Fruit fly (Drosophila melanogaster) whole organism, wandering third instar larva: ENCODE data around the gene Top3beta.

ENCODE experiments used
- Abd-B ChIP-seq: fragments of >200 bp; optimal IDR thresholded peaks from 2 replicates; lab custom pipeline; 2017; ENCODE audit warnings: missing biosample characterization, missing genetic modification characterization
- CG9705 ChIP-seq: fragments of 200-800 bp; sonication (Bioruptor generic); optimal IDR thresholded peaks from 2 replicates; lab custom pipeline; 2018; ENCODE audit warnings: missing biosample characterization, mild to moderate bottlenecking, missing genetic modification characterization
- CrebA ChIP-seq: fragments of 200-800 bp; sonication (Bioruptor generic); optimal IDR thresholded peaks from 2 replicates; lab custom pipeline; 2016; ENCODE audit warnings: missing biosample characterization, mild to moderate bottlenecking, missing genetic modification characterization, borderline replicate concordance
- GATAd ChIP-seq: sonication (Bioruptor generic); optimal IDR thresholded peaks from 2 replicates; lab custom pipeline; 2016; ENCODE audit warnings: missing biosample characterization, missing genetic modification characterization
- HLH106 ChIP-seq: fragments of 200-800 bp; optimal IDR thresholded peaks from 3 replicates; lab custom pipeline; 2019; ENCODE audit warnings: missing biosample characterization, mild to moderate bottlenecking, missing genetic modification characterization, moderate library complexity
- Hr78 ChIP-seq: fragments of >200 bp; optimal IDR thresholded peaks from 2 replicates; lab custom pipeline; 2017; ENCODE audit warnings: missing biosample characterization, missing genetic modification characterization
- Hr83 ChIP-seq: fragments of 200-300 bp; sonication (Bioruptor generic); optimal IDR thresholded peaks from 2 replicates; lab custom pipeline; 2016; ENCODE audit warnings: missing biosample characterization, mild to moderate bottlenecking, missing genetic modification characterization, moderate library complexity; ENCODE audit not compliant: poor library complexity, severe bottlenecking
- Jra ChIP-seq: sonication (Bioruptor generic); optimal IDR thresholded peaks from 2 replicates; lab custom pipeline; 2016; ENCODE audit warnings: missing biosample characterization, missing genetic modification characterization
- Mio ChIP-seq: sonication (Bioruptor generic); optimal IDR thresholded peaks from 2 replicates; lab custom pipeline; 2016; ENCODE audit warnings: missing biosample characterization, missing genetic modification characterization
- Myc ChIP-seq: fragments of >200 bp; optimal IDR thresholded peaks from 2 replicates; lab custom pipeline; 2017
- N ChIP-seq: fragments of >200 bp; optimal IDR thresholded peaks from 2 replicates; lab custom pipeline; 2018; ENCODE audit warnings: missing biosample characterization, missing external identifiers, missing genetic modification characterization
- OdsH ChIP-seq: fragments of 200-800 bp; sonication (Bioruptor generic); optimal IDR thresholded peaks from 2 replicates; lab custom pipeline; 2016; ENCODE audit warnings: missing biosample characterization, mild to moderate bottlenecking, missing genetic modification characterization
- Rel ChIP-seq, 2 experiments: fragments of 200-800 bp; sonication (Bioruptor generic) in 1 of 2; optimal IDR thresholded peaks; 2 replicates in 1 of 2; 3 replicates in 1 of 2; lab custom pipeline; 2016 to 2019; ENCODE audit warnings: mild to moderate bottlenecking in 2 of 2, missing biosample characterization in 2 of 2, missing genetic modification characterization in 2 of 2, moderate library complexity in 1 of 2
- Sp1 ChIP-seq: fragments of 200-800 bp; sonication (Bioruptor generic); optimal IDR thresholded peaks from 3 replicates; lab custom pipeline; 2019; ENCODE audit warnings: missing biosample characterization, mild to moderate bottlenecking, missing genetic modification characterization, moderate library complexity
- Vsx2 ChIP-seq: fragments of 200-300, 225-300 bp; sonication (Bioruptor generic); optimal IDR thresholded peaks from 2 replicates; lab custom pipeline; 2018; ENCODE audit warnings: missing biosample characterization, missing genetic modification characterization; ENCODE audit not compliant: partially characterized antibody
- br ChIP-seq: fragments of 200-800 bp; sonication (Bioruptor generic); optimal IDR thresholded peaks from 2 replicates; lab custom pipeline; 2016; ENCODE audit warnings: missing biosample characterization, missing genetic modification characterization
- dl ChIP-seq, 2 experiments: fragments of 175-275, 200-275 bp in 1 of 2; fragments of 200-275 bp in 1 of 2; sonication (Bioruptor generic); optimal IDR thresholded peaks; lab custom pipeline; 2018; ENCODE audit warnings: mild to moderate bottlenecking in 2 of 2, missing biosample characterization in 2 of 2, missing genetic modification characterization in 2 of 2, moderate library complexity in 2 of 2; ENCODE audit not compliant: partially characterized antibody in 2 of 2, insufficient read depth in 1 of 2
- dsf ChIP-seq: sonication (Bioruptor generic); optimal IDR thresholded peaks from 2 replicates; lab custom pipeline; 2016; ENCODE audit warnings: missing biosample characterization, missing genetic modification characterization, borderline replicate concordance
- ey ChIP-seq: fragments of 200-800 bp; sonication (Bioruptor generic); optimal IDR thresholded peaks from 2 replicates; lab custom pipeline; 2016; ENCODE audit warnings: missing biosample characterization, missing genetic modification characterization
- foxo ChIP-seq, 2 experiments: fragments of 200-800 bp; sonication (Bioruptor generic); optimal IDR thresholded peaks; 2 replicates in 1 of 2; 3 replicates in 1 of 2; lab custom pipeline; 2016 to 2017; ENCODE audit warnings: missing biosample characterization in 2 of 2, missing genetic modification characterization in 2 of 2
- fru ChIP-seq: fragments of 200-800 bp; sonication (Bioruptor generic); optimal IDR thresholded peaks from 3 replicates; lab custom pipeline; 2016; ENCODE audit warnings: missing biosample characterization, mild to moderate bottlenecking, missing genetic modification characterization
- h ChIP-seq: fragments of 200-800 bp; sonication (Bioruptor generic); optimal IDR thresholded peaks from 3 replicates; lab custom pipeline; 2016; ENCODE audit warnings: missing biosample characterization, mild to moderate bottlenecking, missing genetic modification characterization
- psq ChIP-seq: fragments of 200-800 bp; sonication (Bioruptor generic); optimal IDR thresholded peaks from 3 replicates; lab custom pipeline; 2017; ENCODE audit warnings: missing biosample characterization, mild to moderate bottlenecking, missing genetic modification characterization, moderate library complexity
- rgr ChIP-seq: fragments of 200-800 bp; sonication (Bioruptor generic); optimal IDR thresholded peaks from 3 replicates; lab custom pipeline; 2016; ENCODE audit warnings: missing biosample characterization, mild to moderate bottlenecking, missing genetic modification characterization
- sv ChIP-seq: fragments of 200-800 bp; sonication (Bioruptor generic); optimal IDR thresholded peaks from 3 replicates; lab custom pipeline; 2016; ENCODE audit warnings: missing biosample characterization, missing genetic modification characterization
- usp ChIP-seq: fragments of >200 bp; optimal IDR thresholded peaks from 2 replicates; lab custom pipeline; 2017; ENCODE audit warnings: missing biosample characterization, missing genetic modification characterization
- woc ChIP-seq: sonication (Bioruptor generic); optimal IDR thresholded peaks from 2 replicates; lab custom pipeline; 2016; ENCODE audit warnings: missing biosample characterization, mild to moderate bottlenecking, missing genetic modification characterization

The Top3beta gene

dm6 chrX:6308852-6309251 is 21.1 kb upstream of the Top3beta start, which contains the start of gene CG15894:
Gene CG15894 (plus strand): TSS chrX:6309212.
- TF ChIP-seq CG9705 (GFP tag; lab: Kevin White, UChicago), result no peak
- peak; percentile 6 for TF ChIP-seq fru (GFP tag; lab: Kevin White, UChicago)

dm6 chrX:6305317-6305716 is 17.5 kb upstream of the Top3beta start:
- TF ChIP-seq sv (no peak), br (GFP tag; lab: Kevin White, UChicago) (peak; percentile 27), psq (GFP tag; lab: Kevin White, UChicago) (peak; percentile 26), Vsx2 (GFP tag; lab: Kevin White, UChicago) (peak; percentile 57), dl (GFP tag; optimal IDR thresholded peaks at IDR 0.05; lab: Kevin White, UChicago; ENCODE audit: insufficient read depth in 1 of 2, partially characterized antibody in 2 of 2) (no peak), rgr (peak; percentile 14), N (no peak), dsf (GFP tag; lab: Kevin White, UChicago) (no peak), fru (GFP tag; lab: Kevin White, UChicago) (peak; percentile 16), woc (GFP tag; lab: Kevin White, UChicago) (peak; percentile 12), HLH106 (peak; percentile 15), h (GFP tag; lab: Kevin White, UChicago) (peak; percentile 10), ey (GFP tag; lab: Kevin White, UChicago) (peak; percentile 2), foxo (GFP tag; optimal IDR thresholded peaks at IDR 0.05; lab: Kevin White, UChicago) (peak in 1 of 2 experiments; percentile 37), Sp1 (GFP tag; lab: Kevin White, UChicago) (peak; percentile 3), OdsH (GFP tag; lab: Kevin White, UChicago) (peak; percentile 19)

- TF ChIP-seq br (GFP tag; lab: Kevin White, UChicago) (no peak), rgr (peak; percentile 7), foxo (GFP tag; optimal IDR thresholded peaks at IDR 0.05; lab: Kevin White, UChicago) (peak in 1 of 2 experiments; percentile 24)
These were observed 16.4 kb upstream of the Top3beta start for dm6 chrX:6304203-6304602.

- TF ChIP-seq Rel (GFP tag; optimal IDR thresholded peaks at IDR 0.05; lab: Kevin White, UChicago) (no peak), Rel (tag; optimal IDR thresholded peaks at IDR 0.05; lab: Kevin White, UChicago) (no peak)
These were observed 15.9 kb upstream of the Top3beta start, which contains the start of gene CG3823 for dm6 chrX:6303675-6304074. Gene CG3823 (plus strand): TSS chrX:6303975.

- no peak for TF ChIP-seq Hr83
- no peak for TF ChIP-seq Rel (GFP tag; optimal IDR thresholded peaks at IDR 0.05; lab: Kevin White, UChicago)
- TF ChIP-seq Rel (tag; optimal IDR thresholded peaks at IDR 0.05; lab: Kevin White, UChicago), result no peak
- no peak for TF ChIP-seq Abd-B (GFP tag; lab: Kevin White, UChicago)
- no peak for TF ChIP-seq dsf (GFP tag; lab: Kevin White, UChicago)
- TF ChIP-seq GATAd, result no peak
- no peak for TF ChIP-seq CG9705 (GFP tag; lab: Kevin White, UChicago)
- TF ChIP-seq Mio (GFP tag; lab: Kevin White, UChicago), result no peak
- TF ChIP-seq Hr78 (GFP tag; lab: Kevin White, UChicago), result no peak
- TF ChIP-seq CrebA (GFP tag; lab: Kevin White, UChicago), result no peak
- no peak for TF ChIP-seq HLH106
These were observed 15.4 kb upstream of the Top3beta start for dm6 chrX:6303196-6303595.

- no peak for TF ChIP-seq Rel (GFP tag; optimal IDR thresholded peaks at IDR 0.05; lab: Kevin White, UChicago)
- peak; percentile 71 for TF ChIP-seq Rel (tag; optimal IDR thresholded peaks at IDR 0.05; lab: Kevin White, UChicago)
- TF ChIP-seq usp (GFP tag; lab: Kevin White, UChicago), result no peak
These were observed 13.3 kb upstream of the Top3beta start, which contains the start of gene CG12219 for dm6 chrX:6301052-6301451. Gene CG12219 (minus strand): TSS chrX:6301285.

dm6 chrX:6295129-6295539 is 7.3 kb upstream of the Top3beta start, which contains the start of the genes CG15891 and CG3815:
Gene CG15891 (minus strand): TSS chrX:6295345.
Gene CG3815 (plus strand): TSS chrX:6295389.
- TF ChIP-seq Rel (GFP tag; optimal IDR thresholded peaks at IDR 0.05; lab: Kevin White, UChicago) (no peak), Rel (tag; optimal IDR thresholded peaks at IDR 0.05; lab: Kevin White, UChicago) (peak; percentile 43), ey (GFP tag; lab: Kevin White, UChicago) (peak; percentile 22), rgr (peak; percentile 51), CG9705 (GFP tag; lab: Kevin White, UChicago) (peak; percentile 49), foxo (GFP tag; optimal IDR thresholded peaks at IDR 0.05; lab: Kevin White, UChicago) (peak in 1 of 2 experiments; percentile 63), Myc (peak; percentile 99), Sp1 (GFP tag; lab: Kevin White, UChicago) (peak; percentile 71), h (GFP tag; lab: Kevin White, UChicago) (peak; percentile 57), woc (GFP tag; lab: Kevin White, UChicago) (no peak), Jra (GFP tag; lab: Kevin White, UChicago) (no peak), dl (GFP tag; optimal IDR thresholded peaks at IDR 0.05; lab: Kevin White, UChicago; ENCODE audit: insufficient read depth in 1 of 2, partially characterized antibody in 2 of 2) (no peak), psq (GFP tag; lab: Kevin White, UChicago) (peak; percentile 31), HLH106 (peak; percentile 77)
